Worm (Caenorhabditis elegans) whole organism, L1 larva: ENCODE results near the gene Y22D7AL.4.
A peak's percentile ranks its signal among the peaks of the same experiment; 100 is the strongest.

Experiments
- C04F5.9 ChIP-seq: sonication (generic microtip); optimal IDR thresholded peaks from 2 replicates; lab custom pipeline; 2016; ENCODE audit warnings: missing genetic modification characterization, missing compliant biosample characterization
- C16A3.4 ChIP-seq: fragments of 150-350 bp; optimal IDR thresholded peaks from 2 replicates; lab custom pipeline; 2014; ENCODE audit warnings: missing biosample characterization, missing genetic modification characterization
- C34B4.2 ChIP-seq: sonication (generic microtip); optimal IDR thresholded peaks from 2 replicates; lab custom pipeline; 2017; ENCODE audit warnings: mild to moderate bottlenecking, missing genetic modification characterization, missing compliant biosample characterization
- F16B12.6 ChIP-seq: fragments of 150-350 bp; optimal IDR thresholded peaks from 2 replicates; lab custom pipeline; 2014; ENCODE audit warnings: missing biosample characterization, missing genetic modification characterization
- Y116A8C.19 ChIP-seq: sonication (generic microtip); optimal IDR thresholded peaks from 2 replicates; lab custom pipeline; 2016; ENCODE audit warnings: missing compliant biosample characterization, missing genetic modification characterization, borderline replicate concordance
- aha-1 ChIP-seq: fragments of 150-350 bp; optimal IDR thresholded peaks from 2 replicates; lab custom pipeline; 2014; ENCODE audit warnings: missing biosample characterization, missing genetic modification characterization
- aly-2 ChIP-seq: fragments of 150-350 bp; optimal IDR thresholded peaks from 2 replicates; lab custom pipeline; 2014; ENCODE audit warnings: missing biosample characterization, missing genetic modification characterization
- blmp-1 ChIP-seq: fragments of 150-350 bp; optimal IDR thresholded peaks from 2 replicates; lab custom pipeline; 2014; ENCODE audit warnings: missing biosample characterization, missing genetic modification characterization
- ceh-63 ChIP-seq: fragments of 200-800 bp; sonication (Bioruptor generic); optimal IDR thresholded peaks from 2 replicates; lab custom pipeline; 2018; ENCODE audit warnings: mild to moderate bottlenecking, missing genetic modification characterization, missing compliant biosample characterization
- ceh-8 ChIP-seq: fragments of 200-800 bp; sonication (Bioruptor generic); optimal IDR thresholded peaks from 2 replicates; lab custom pipeline; 2018; ENCODE audit warnings: mild to moderate bottlenecking, missing genetic modification characterization, moderate library complexity, missing compliant biosample characterization
- ceh-88 ChIP-seq: fragments of 200-800 bp; sonication (Bioruptor generic); IDR thresholded peaks from 2 replicates; pipeline ENCODE4 v1.3.6; 2022; ENCODE audit warnings: missing genetic modification characterization, missing compliant biosample characterization
- ceh-90 ChIP-seq: sonication (generic microtip); optimal IDR thresholded peaks from 2 replicates; lab custom pipeline; 2016; ENCODE audit warnings: missing genetic modification characterization, missing compliant biosample characterization
- ces-1 ChIP-seq: fragments of 150-350 bp; optimal IDR thresholded peaks from 2 replicates; lab custom pipeline; 2014; ENCODE audit warnings: missing biosample characterization, missing genetic modification reagents, missing genetic modification characterization
- dsc-1 ChIP-seq: sonication (generic microtip); optimal IDR thresholded peaks from 2 replicates; lab custom pipeline; 2016; ENCODE audit warnings: mild to moderate bottlenecking, missing genetic modification characterization, missing compliant biosample characterization
- egl-13 ChIP-seq: sonication (generic microtip); optimal IDR thresholded peaks from 2 replicates; lab custom pipeline; 2016; ENCODE audit warnings: missing genotype, missing genetic modification reagents, missing genetic modification characterization, missing compliant biosample characterization
- egl-27 ChIP-seq, 2 experiments: fragments of 150-350 bp in 1 of 2; sonication (generic microtip); optimal IDR thresholded peaks; 3 replicates each; lab custom pipeline; 2017 to 2018; ENCODE audit warnings: missing biosample characterization in 2 of 2, missing genetic modification characterization in 2 of 2, missing genetic modification reagents in 2 of 2
- elt-2 ChIP-seq: sonication (generic microtip); optimal IDR thresholded peaks from 2 replicates; lab custom pipeline; 2016; ENCODE audit warnings: missing genetic modification characterization, mild to moderate bottlenecking, inconsistent platforms, missing compliant biosample characterization, missing genetic modification reagents
- elt-3 ChIP-seq, 6 experiments: fragments of 150-350 bp in 1 of 6; sonication (generic microtip); optimal IDR thresholded peaks; 2 replicates each; lab custom pipeline; 2017 to 2018; ENCODE audit warnings: missing biosample characterization in 6 of 6, missing genetic modification characterization in 6 of 6, inconsistent platforms in 1 of 6
- ets-5 ChIP-seq: fragments of 200-800 bp; sonication (Bioruptor generic); IDR thresholded peaks from 2 replicates; pipeline ENCODE4 v1.3.6; 2022; ENCODE audit warnings: missing genetic modification characterization, missing compliant biosample characterization
- fkh-4 ChIP-seq: sonication (generic microtip); optimal IDR thresholded peaks from 2 replicates; lab custom pipeline; 2016; ENCODE audit warnings: missing compliant biosample characterization, missing genetic modification characterization, borderline replicate concordance
- fkh-8 ChIP-seq: sonication (generic microtip); optimal IDR thresholded peaks from 2 replicates; lab custom pipeline; 2016; ENCODE audit warnings: mild to moderate bottlenecking, missing genetic modification characterization, missing compliant biosample characterization
- hlh-17 ChIP-seq: fragments of 200-800 bp; sonication (Bioruptor generic); optimal IDR thresholded peaks from 2 replicates; lab custom pipeline; 2018; ENCODE audit warnings: missing genetic modification characterization, mild to moderate bottlenecking, missing compliant biosample characterization, moderate library complexity, borderline replicate concordance
- hpl-2 ChIP-seq: fragments of 150-350 bp; optimal IDR thresholded peaks from 2 replicates; lab custom pipeline; 2014; ENCODE audit warnings: missing biosample characterization, missing genetic modification reagents, missing genetic modification characterization
- irx-1 ChIP-seq: sonication (generic microtip); optimal IDR thresholded peaks from 2 replicates; lab custom pipeline; 2016; ENCODE audit warnings: missing genetic modification characterization, missing compliant biosample characterization
- jun-1 ChIP-seq: fragments of 150-350 bp; optimal IDR thresholded peaks from 2 replicates; lab custom pipeline; 2014; ENCODE audit warnings: missing biosample characterization, missing genetic modification reagents, missing genetic modification characterization
- lin-14 ChIP-seq: fragments of 200-800 bp; sonication (Bioruptor generic); optimal IDR thresholded peaks from 2 replicates; lab custom pipeline; 2018; ENCODE audit warnings: mild to moderate bottlenecking, missing genetic modification characterization, moderate library complexity, missing compliant biosample characterization
- lin-15B ChIP-seq: fragments of 150-350 bp; sonication (generic microtip); optimal IDR thresholded peaks from 3 replicates; lab custom pipeline; 2014; ENCODE audit warnings: missing biosample characterization, missing genetic modification characterization
- lsy-2 ChIP-seq, 2 experiments: fragments of 150-350 bp; optimal IDR thresholded peaks; 2 replicates each; lab custom pipeline; 2014; ENCODE audit warnings: missing biosample characterization in 2 of 2, missing genetic modification characterization in 2 of 2
- mdl-1 ChIP-seq, 2 experiments: fragments of 150-350 bp; optimal IDR thresholded peaks; 2 replicates each; lab custom pipeline; 2014 to 2017; ENCODE audit warnings: missing biosample characterization in 2 of 2, missing genetic modification characterization in 2 of 2, inconsistent platforms in 1 of 2
- nhr-12 ChIP-seq: sonication (generic microtip); optimal IDR thresholded peaks from 2 replicates; lab custom pipeline; 2017; ENCODE audit warnings: missing biosample characterization, missing genetic modification characterization
- nhr-19 ChIP-seq: fragments of 200-800 bp; sonication (Bioruptor generic); conservative IDR thresholded peaks from 2 replicates; pipeline ENCODE4 v1.3.6; 2022; ENCODE audit warnings: missing genetic modification characterization, missing compliant biosample characterization
- nhr-20 ChIP-seq: sonication (generic microtip); optimal IDR thresholded peaks from 2 replicates; lab custom pipeline; 2016; ENCODE audit warnings: mild to moderate bottlenecking, missing genetic modification characterization, missing compliant biosample characterization
- nhr-237 ChIP-seq: fragments of 150-350 bp; optimal IDR thresholded peaks from 2 replicates; lab custom pipeline; 2014; ENCODE audit warnings: missing biosample characterization, missing genetic modification characterization
- nhr-28 ChIP-seq: fragments of 150-350 bp; optimal IDR thresholded peaks from 2 replicates; lab custom pipeline; 2014; ENCODE audit warnings: missing biosample characterization, missing genetic modification characterization
- nhr-76 ChIP-seq: sonication (generic microtip); optimal IDR thresholded peaks from 2 replicates; lab custom pipeline; 2017; ENCODE audit warnings: missing biosample characterization, missing genetic modification characterization
- nhr-84 ChIP-seq: sonication (generic microtip); optimal IDR thresholded peaks from 2 replicates; lab custom pipeline; 2017; ENCODE audit warnings: missing biosample characterization, missing genetic modification characterization
- pag-3 ChIP-seq: sonication (generic microtip); optimal IDR thresholded peaks from 2 replicates; lab custom pipeline; 2017; ENCODE audit warnings: missing genetic modification characterization, mild to moderate bottlenecking, missing compliant biosample characterization, antibody characterized with exemption, borderline replicate concordance; ENCODE audit not compliant: insufficient read depth
- pax-3 ChIP-seq: fragments of 200-800 bp; sonication (Bioruptor generic); optimal IDR thresholded peaks from 2 replicates; lab custom pipeline; 2018; ENCODE audit warnings: mild to moderate bottlenecking, missing genetic modification characterization, moderate library complexity, missing compliant biosample characterization
- rnt-1 ChIP-seq: sonication (generic microtip); optimal IDR thresholded peaks from 2 replicates; lab custom pipeline; 2016; ENCODE audit warnings: mild to moderate bottlenecking, missing genetic modification characterization, moderate library complexity, missing compliant biosample characterization
- skn-1 ChIP-seq: fragments of 150-350 bp; optimal IDR thresholded peaks from 2 replicates; lab custom pipeline; 2014; ENCODE audit warnings: missing biosample characterization, missing genetic modification characterization
- snpc-4 ChIP-seq: fragments of 150-350 bp; optimal IDR thresholded peaks from 2 replicates; lab custom pipeline; 2014; ENCODE audit warnings: missing biosample characterization, missing genetic modification characterization
- snu-23 ChIP-seq: sonication (generic microtip); optimal IDR thresholded peaks from 2 replicates; lab custom pipeline; 2016; ENCODE audit warnings: missing genetic modification characterization, missing compliant biosample characterization
- sox-4 ChIP-seq: sonication (generic microtip); optimal IDR thresholded peaks from 2 replicates; lab custom pipeline; 2016; ENCODE audit warnings: missing genetic modification characterization, missing compliant biosample characterization
- sptf-1 ChIP-seq: fragments of 150-350 bp; optimal IDR thresholded peaks from 2 replicates; lab custom pipeline; 2014; ENCODE audit warnings: missing biosample characterization, missing genetic modification characterization
- tbx-2 ChIP-seq: sonication (generic microtip); optimal IDR thresholded peaks from 2 replicates; lab custom pipeline; 2016; ENCODE audit warnings: missing genetic modification characterization, missing compliant biosample characterization
- tlp-1 ChIP-seq: fragments of 150-350 bp; optimal IDR thresholded peaks from 2 replicates; lab custom pipeline; 2014; ENCODE audit warnings: missing biosample characterization, missing genetic modification characterization
- unc-130 ChIP-seq: fragments of 150-350 bp; optimal IDR thresholded peaks from 2 replicates; lab custom pipeline; 2017; ENCODE audit warnings: missing biosample characterization, missing genetic modification characterization, inconsistent platforms
- unc-62 ChIP-seq: fragments of 150-350 bp; optimal IDR thresholded peaks from 2 replicates; lab custom pipeline; 2014; ENCODE audit warnings: missing biosample characterization, missing genetic modification reagents, missing genetic modification characterization
- unc-86 ChIP-seq: sonication (generic microtip); optimal IDR thresholded peaks from 2 replicates; lab custom pipeline; 2016; ENCODE audit warnings: missing genetic modification characterization, missing compliant biosample characterization
- unc-98 ChIP-seq: fragments of 200-800 bp; sonication (Bioruptor generic); IDR thresholded peaks from 2 replicates; pipeline ENCODE4 v1.3.6; 2022; ENCODE audit warnings: missing genetic modification characterization, missing compliant biosample characterization
- zag-1 ChIP-seq: fragments of 150-350 bp; optimal IDR thresholded peaks from 2 replicates; lab custom pipeline; 2014; ENCODE audit warnings: missing biosample characterization, missing genetic modification characterization
- zip-4 ChIP-seq: fragments of 200-800 bp; sonication (Bioruptor generic); optimal IDR thresholded peaks from 2 replicates; lab custom pipeline; 2018; ENCODE audit warnings: mild to moderate bottlenecking, missing genetic modification characterization, moderate library complexity, missing compliant biosample characterization
- ztf-4 ChIP-seq: fragments of 150-350 bp; optimal IDR thresholded peaks from 2 replicates; lab custom pipeline; 2014; ENCODE audit warnings: missing biosample characterization, missing genetic modification characterization

Gene Y22D7AL.4

ce11 chrIII:1618915-1619314 lies 7.5 kb upstream of the Y22D7AL.4 start, which contains the start of gene Y22D7AL.10 (continued):
- TF ChIP-seq elt-3 (tag; optimal IDR thresholded peaks at IDR 0.05; lab: Kevin White, UChicago) (peak in 3 of 6 experiments; percentile 86 to 97 (median 94)), fkh-8 (tag; lab: Kevin White, UChicago) (peak; percentile 99), unc-62 (GFP tag; lab: Kevin White, UChicago) (peak; percentile 73), egl-27 (tag; optimal IDR thresholded peaks at IDR 0.05; lab: Kevin White, UChicago) (peak; percentile 38 to 66), pag-3 (tag; lab: Kevin White, UChicago) (no peak), pax-3 (tag; lab: Kevin White, UChicago) (peak; percentile 99), fkh-4 (tag; lab: Kevin White, UChicago) (peak; percentile 95), tlp-1 (tag; lab: Kevin White, UChicago) (no peak), lin-14 (GFP tag; lab: Kevin White, UChicago) (peak; percentile 99), unc-98 (GFP tag; lab: Robert Waterston, UW) (peak; percentile 95), nhr-19 (GFP tag; lab: Robert Waterston, UW) (peak; percentile 99), ceh-90 (tag; lab: Kevin White, UChicago) (peak; percentile 73), lin-15B (peak; percentile 97), ceh-88 (peak; percentile 99), sox-4 (tag; lab: Kevin White, UChicago) (peak; percentile 98), C34B4.2 (peak; percentile 95), unc-86 (tag; lab: Kevin White, UChicago) (peak; percentile 100), hlh-17 (peak; percentile 65), nhr-237 (tag; lab: Kevin White, UChicago) (peak; percentile 93), irx-1 (tag; lab: Kevin White, UChicago) (peak; percentile 99), unc-130 (tag; lab: Kevin White, UChicago) (peak; percentile 97), nhr-76 (tag; lab: Kevin White, UChicago) (peak; percentile 100), ceh-63 (peak; percentile 85), elt-2 (peak; percentile 96), jun-1 (tag; lab: Kevin White, UChicago) (peak; percentile 98), snpc-4 (peak; percentile 90), F16B12.6 (tag; lab: Kevin White, UChicago) (peak; percentile 67), sptf-1 (tag; lab: Kevin White, UChicago) (no peak), ztf-4 (tag; lab: Kevin White, UChicago) (peak; percentile 97), rnt-1 (tag; lab: Kevin White, UChicago) (peak; percentile 96), skn-1 (peak; percentile 92), ets-5 (GFP tag; lab: Robert Waterston, UW) (no peak), nhr-12 (tag; lab: Kevin White, UChicago) (peak; percentile 72), snu-23 (GFP tag; lab: Kevin White, UChicago) (peak; percentile 99), C04F5.9 (tag; lab: Kevin White, UChicago) (peak; percentile 95), zag-1 (peak; percentile 36), C16A3.4 (peak; percentile 97), hpl-2 (GFP tag; lab: Kevin White, UChicago) (peak; percentile 97), dsc-1 (tag; lab: Kevin White, UChicago) (peak; percentile 100), blmp-1 (tag; lab: Kevin White, UChicago) (peak; percentile 82), egl-13 (peak; percentile 99), tbx-2 (peak; percentile 99), ces-1 (GFP tag; lab: Kevin White, UChicago) (no peak), nhr-28 (peak; percentile 37), ceh-8 (GFP tag; lab: Kevin White, UChicago) (peak; percentile 99), nhr-84 (tag; lab: Kevin White, UChicago) (no peak), nhr-20 (tag; lab: Kevin White, UChicago) (peak; percentile 99), Y116A8C.19 (tag; lab: Kevin White, UChicago) (peak; percentile 31), mdl-1 (tag; optimal IDR thresholded peaks at IDR 0.05; lab: Kevin White, UChicago) (peak in 1 of 2 experiments; percentile 92), aly-2 (tag; lab: Kevin White, UChicago) (peak; percentile 96), aha-1 (tag; lab: Kevin White, UChicago) (peak; percentile 95), zip-4 (GFP tag; lab: Kevin White, UChicago) (peak; percentile 96), lsy-2 (tag; optimal IDR thresholded peaks at IDR 0.05; lab: Kevin White, UChicago) (peak; percentile 97 to 98)
